Worm (Caenorhabditis elegans): ENCODE results near the gene cgt-1.

Gene cgt-1

DNA sequence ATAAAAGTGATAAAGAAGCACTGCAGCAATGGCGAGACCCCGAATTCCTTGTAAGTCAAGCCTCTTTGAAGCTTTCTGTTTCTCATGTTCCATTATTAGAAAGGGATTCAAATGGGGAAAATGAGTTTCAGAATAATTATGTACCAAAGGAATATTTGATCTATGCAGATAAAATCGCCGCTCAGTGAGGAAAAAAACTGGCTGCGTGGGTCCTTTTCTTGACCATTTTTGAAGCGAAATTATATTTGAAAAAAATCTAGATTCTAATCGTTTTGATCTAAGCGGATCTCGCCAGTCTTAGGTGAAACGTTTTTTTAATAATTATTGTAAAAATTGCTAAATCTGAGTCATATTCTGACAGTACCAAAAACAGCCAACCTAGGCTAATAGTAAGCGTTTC, 4.0 kb downstream of the cgt-1 start, which contains the start of gene oac-42:
TSS of gene oac-42 (minus strand) at position 101 of the 400 bp plus-strand sequence.
- no peak for TF ChIP-seq C34F6.9 (tag; optimal IDR thresholded peaks at IDR 0.05)
- no peak for TF ChIP-seq alr-1 (tag; optimal IDR thresholded peaks at IDR 0.05)
- no peak for TF ChIP-seq lin-11 (tag; optimal IDR thresholded peaks at IDR 0.05)
- TF ChIP-seq lin-39 (tag; optimal IDR thresholded peaks at IDR 0.05) = no peak
- TF ChIP-seq lsy-2 (tag; optimal IDR thresholded peaks at IDR 0.05) = no peak
- no peak for TF ChIP-seq elt-1 (tag; optimal IDR thresholded peaks at IDR 0.05)
- no peak for TF ChIP-seq zag-1 (tag; optimal IDR thresholded peaks at IDR 0.05)
- TF ChIP-seq nhr-10 (tag; optimal IDR thresholded peaks at IDR 0.05) = no peak
- TF ChIP-seq ceh-82 (tag; optimal IDR thresholded peaks at IDR 0.05) = no peak

DNA sequence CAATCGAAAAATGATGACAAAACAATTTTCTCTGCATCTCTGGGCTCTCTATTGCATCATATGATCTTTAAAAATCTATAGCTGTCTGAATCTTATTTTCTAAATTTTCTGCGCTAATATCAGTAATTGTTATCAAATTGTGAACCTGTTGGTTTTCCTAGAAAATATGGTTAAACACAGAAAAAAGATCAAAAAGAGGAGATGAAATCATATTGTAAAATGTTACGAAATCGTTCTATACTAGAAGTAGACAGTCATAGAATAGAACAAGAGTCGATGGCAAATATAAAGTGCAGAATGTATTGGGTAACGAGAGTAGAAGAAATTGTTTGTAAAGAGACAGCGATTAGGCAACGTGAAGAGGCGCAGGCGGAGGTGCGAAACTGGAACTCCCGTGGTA, 7.9 kb downstream of the cgt-1 start:
- no peak for TF ChIP-seq nhr-12 (tag; optimal IDR thresholded peaks at IDR 0.05)
- no peak for TF ChIP-seq peb-1 (tag; optimal IDR thresholded peaks at IDR 0.05)
- no peak for TF ChIP-seq elt-3 (tag; optimal IDR thresholded peaks at IDR 0.05)
- peak; percentile 98 for TF ChIP-seq skn-1 (tag; optimal IDR thresholded peaks at IDR 0.05)
- peak; percentile 85 for TF ChIP-seq fos-1 (tag; optimal IDR thresholded peaks at IDR 0.05)
- peak; percentile 47 for TF ChIP-seq nhr-25 (tag; optimal IDR thresholded peaks at IDR 0.05)
- TF ChIP-seq R02D3.7 (tag; optimal IDR thresholded peaks at IDR 0.05) = no peak
- peak; percentile 57 for TF ChIP-seq F13H6.1 (tag; optimal IDR thresholded peaks at IDR 0.05)
- peak in 1 of 2 experiments; percentile 9 for TF ChIP-seq lsy-2 (tag; optimal IDR thresholded peaks at IDR 0.05)
- TF ChIP-seq sma-9 (GFP tag; optimal IDR thresholded peaks at IDR 0.05) = peak; percentile 10
- no peak for TF ChIP-seq sma-9 (tag; optimal IDR thresholded peaks at IDR 0.05)
- peak; percentile 19 for TF ChIP-seq lin-13 (GFP tag; optimal IDR thresholded peaks at IDR 0.05)
- TF ChIP-seq crh-2 (tag; optimal IDR thresholded peaks at IDR 0.05) = peak; percentile 79
- TF ChIP-seq gmeb-1 (tag; optimal IDR thresholded peaks at IDR 0.05) = peak; percentile 25
- peak; percentile 54 for TF ChIP-seq sma-3 (GFP tag; optimal IDR thresholded peaks at IDR 0.05)
- peak; percentile 5 for TF ChIP-seq blmp-1 (tag; optimal IDR thresholded peaks at IDR 0.05; ENCODE audit: insufficient read depth)
- peak; percentile 14 for TF ChIP-seq nhr-6 (tag; optimal IDR thresholded peaks at IDR 0.05)
- TF ChIP-seq nhr-21 (tag; optimal IDR thresholded peaks at IDR 0.05) = peak; percentile 57
- TF ChIP-seq nhr-11 (tag; optimal IDR thresholded peaks at IDR 0.05) = no peak
- no peak for TF ChIP-seq lin-39 (tag; optimal IDR thresholded peaks at IDR 0.05)
- peak; percentile 94 for TF ChIP-seq nhr-129 (tag; optimal IDR thresholded peaks at IDR 0.05)
- peak; percentile 57 for TF ChIP-seq unc-55 (GFP tag; optimal IDR thresholded peaks at IDR 0.05)
- peak; percentile 73 for TF ChIP-seq C34F6.9 (tag; optimal IDR thresholded peaks at IDR 0.05)

DNA sequence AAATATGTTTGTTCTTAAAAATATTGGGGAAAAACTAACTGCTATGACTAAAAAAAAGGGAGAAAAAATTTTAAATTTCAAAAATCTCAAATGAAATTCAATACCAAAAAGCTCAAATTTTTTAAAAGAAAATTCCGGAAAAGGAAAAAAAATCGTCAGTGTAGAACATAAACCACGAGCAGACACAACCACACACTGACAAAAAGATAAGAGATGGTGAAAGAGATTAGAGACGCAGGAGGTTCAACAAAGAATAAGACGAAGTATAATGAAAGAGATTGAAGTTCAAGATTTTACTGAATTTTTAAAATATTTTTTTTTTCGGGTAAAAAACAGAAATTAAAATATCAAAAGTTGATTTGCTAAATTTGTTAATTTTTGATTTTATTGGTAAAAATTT, 8.6 kb downstream of the cgt-1 start:
- TF ChIP-seq fos-1 (tag; optimal IDR thresholded peaks at IDR 0.05) (peak; percentile 76), aly-2 (tag; optimal IDR thresholded peaks at IDR 0.05) (no peak), sma-9 (GFP tag; optimal IDR thresholded peaks at IDR 0.05) (peak; percentile 20), sma-9 (tag; optimal IDR thresholded peaks at IDR 0.05) (no peak), elt-1 (tag; optimal IDR thresholded peaks at IDR 0.05) (no peak), Y55F3AM.14 (GFP tag; optimal IDR thresholded peaks at IDR 0.05) (peak; percentile 1)

DNA sequence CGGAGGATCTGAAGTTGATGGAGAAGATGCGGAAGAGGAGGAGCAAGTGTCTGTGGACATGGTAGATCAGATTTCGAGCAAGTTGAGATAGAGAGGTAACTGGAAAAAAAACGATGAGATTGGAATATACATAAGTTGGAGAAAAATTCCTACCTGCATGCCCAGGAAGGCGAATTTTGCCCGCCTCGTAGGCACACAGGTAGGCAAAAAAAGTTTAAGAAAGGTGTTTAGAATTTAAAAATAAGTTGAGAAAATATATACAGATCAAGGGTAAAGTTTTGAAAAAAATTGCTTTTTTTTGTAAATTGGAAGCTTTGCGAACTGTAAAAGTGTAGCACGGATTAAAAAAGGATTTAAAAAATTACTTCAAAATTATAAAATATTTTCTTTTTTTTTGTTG, 9.1 kb downstream of the cgt-1 start, which contains the start of gene nhr-84:
TSS of gene nhr-84 (minus strand) at position 101 of the 400 bp plus-strand sequence.
- TF ChIP-seq crh-2 (tag; optimal IDR thresholded peaks at IDR 0.05) (no peak), ceh-16 (tag; optimal IDR thresholded peaks at IDR 0.05) (no peak), peb-1 (tag; optimal IDR thresholded peaks at IDR 0.05) (no peak), ztf-4 (tag; optimal IDR thresholded peaks at IDR 0.05) (no peak), elt-3 (tag; optimal IDR thresholded peaks at IDR 0.05) (no peak)

DNA sequence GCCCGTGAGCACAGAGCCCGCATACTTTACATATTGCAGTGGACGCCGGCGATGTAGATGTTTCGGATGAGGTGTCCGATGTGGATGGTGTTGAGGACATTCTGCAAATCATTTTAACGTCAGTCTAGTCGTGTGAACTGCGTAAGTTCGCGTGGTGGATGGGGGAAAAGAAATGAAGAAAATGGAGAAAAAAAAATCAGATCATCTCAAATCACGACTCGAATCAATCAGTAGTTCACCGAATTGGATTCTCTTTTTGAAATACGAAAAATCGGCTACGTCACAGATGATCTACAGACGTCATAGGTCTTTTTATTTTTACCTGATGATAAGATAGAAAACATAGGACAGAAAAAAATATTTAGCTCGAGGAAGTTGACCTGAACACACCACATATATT, 12.3 kb downstream of the cgt-1 start, which contains the start of gene nhr-102:
TSS of gene nhr-102 (minus strand) at position 101 of the 400 bp plus-strand sequence.
- TF ChIP-seq nhr-129 (tag; optimal IDR thresholded peaks at IDR 0.05) (no peak), ama-1 (optimal IDR thresholded peaks at IDR 0.05) (no peak), ztf-11 (tag; optimal IDR thresholded peaks at IDR 0.05) (no peak), alr-1 (tag; optimal IDR thresholded peaks at IDR 0.05) (no peak), nhr-6 (tag; optimal IDR thresholded peaks at IDR 0.05) (no peak), sma-9 (GFP tag; optimal IDR thresholded peaks at IDR 0.05) (no peak), sma-9 (tag; optimal IDR thresholded peaks at IDR 0.05) (no peak), ztf-1 (GFP tag; conservative IDR thresholded peaks at IDR 0.05) (no peak), unc-62 (GFP tag; optimal IDR thresholded peaks at IDR 0.05) (no peak), sem-4 (tag; optimal IDR thresholded peaks at IDR 0.05) (no peak), lsy-2 (tag; optimal IDR thresholded peaks at IDR 0.05) (no peak), mdl-1 (tag; optimal IDR thresholded peaks at IDR 0.05) (no peak)
